Fruit fly (Drosophila melanogaster) whole organism: ENCODE measurements around the gene CG18530.

ENCODE experiments used
- CG8478 ChIP-seq: fragments of >200 bp; optimal IDR thresholded peaks from 2 replicates; lab custom pipeline; 2018; ENCODE audit warnings: inconsistent platforms
- Dll ChIP-seq: fragments of >200 bp; optimal IDR thresholded peaks from 2 replicates; lab custom pipeline; 2017
- EcR ChIP-seq, 2 experiments: fragments of >200 bp; optimal IDR thresholded peaks; 2 replicates each; lab custom pipeline; 2017; ENCODE audit warnings: missing biosample characterization in 2 of 2, missing genetic modification characterization in 2 of 2, missing genetic modification reagents in 2 of 2
- pan ChIP-seq: fragments of >200 bp; optimal IDR thresholded peaks from 2 replicates; lab custom pipeline; 2017
- psq ChIP-seq: fragments of >200 bp; optimal IDR thresholded peaks from 2 replicates; lab custom pipeline; 2017
- usp ChIP-seq: fragments of >200 bp; optimal IDR thresholded peaks from 2 replicates; lab custom pipeline; 2017; ENCODE audit warnings: missing biosample characterization, missing genetic modification characterization, mixed read lengths

The CG18530 gene

dm6 chr3R:12678850-12679249, 45.7 kb downstream of the CG18530 start, which contains the start of gene mbo:
mbo (minus strand) TSS chr3R:12679052.
- no peak for TF ChIP-seq CG8478 (lab: Kevin White, UChicago)
- TF ChIP-seq EcR (GFP tag; optimal IDR thresholded peaks at IDR 0.05; lab: Kevin White, UChicago) = no peak
- no peak for TF ChIP-seq psq (lab: Kevin White, UChicago)
- TF ChIP-seq Dll (lab: Kevin White, UChicago) = no peak
- no peak for TF ChIP-seq pan
- no peak for TF ChIP-seq usp (GFP tag; lab: Kevin White, UChicago)

- TF ChIP-seq pan (no peak), CG8478 (lab: Kevin White, UChicago) (no peak), psq (lab: Kevin White, UChicago) (no peak), EcR (GFP tag; optimal IDR thresholded peaks at IDR 0.05; lab: Kevin White, UChicago) (no peak), Dll (lab: Kevin White, UChicago) (no peak), usp (GFP tag; lab: Kevin White, UChicago) (no peak)
Measured at dm6 chr3R:12681275-12681674, 48.1 kb downstream of the CG18530 start, which contains the start of gene Cyp313a4. Cyp313a4 (minus strand) TSS chr3R:12681375.
